Fruit fly (Drosophila melanogaster) whole organism, embryonic: Measurements from ENCODE around the gene CG10063.

ENCODE experiments used
- Atf6 ChIP-seq: fragments of 200-800 bp; sonication (Bioruptor generic); IDR thresholded peaks from 2 replicates; pipeline ENCODE4 v1.3.6; 2022; ENCODE audit warnings: missing biosample characterization, missing genetic modification characterization
- CG10267 ChIP-seq: fragments of 200-800 bp; sonication (Bioruptor generic); optimal IDR thresholded peaks from 2 replicates; lab custom pipeline; 2018; ENCODE audit warnings: missing biosample characterization, mild to moderate bottlenecking, missing genetic modification characterization, moderate library complexity
- CG10565 ChIP-seq: fragments of 200-800 bp; sonication (Bioruptor generic); optimal IDR thresholded peaks from 3 replicates; lab custom pipeline; 2016; ENCODE audit warnings: missing biosample characterization, mild to moderate bottlenecking, missing genetic modification characterization
- CG10654 ChIP-seq: fragments of 200-800 bp; sonication (Bioruptor generic); optimal IDR thresholded peaks from 2 replicates; lab custom pipeline; 2016; ENCODE audit warnings: missing biosample characterization, missing genetic modification characterization
- CG12744 ChIP-seq: fragments of 200-800 bp; sonication (Bioruptor generic); optimal IDR thresholded peaks from 2 replicates; lab custom pipeline; 2016; ENCODE audit warnings: missing biosample characterization, missing genetic modification characterization
- CG1603 ChIP-seq: fragments of 200-800 bp; sonication (Bioruptor generic); optimal IDR thresholded peaks from 2 replicates; lab custom pipeline; 2019; ENCODE audit warnings: missing biosample characterization, mild to moderate bottlenecking, missing genetic modification characterization, moderate library complexity
- CG16779 ChIP-seq: fragments of 200-800 bp; sonication (Bioruptor generic); IDR thresholded peaks from 2 replicates; pipeline ENCODE4 v1.3.6; 2022; ENCODE audit warnings: missing biosample characterization, missing genetic modification characterization
- CG30431 ChIP-seq: fragments of 200-800 bp; sonication (Bioruptor generic); optimal IDR thresholded peaks from 2 replicates; lab custom pipeline; 2017; ENCODE audit warnings: missing biosample characterization, missing genetic modification characterization
- CG31365 ChIP-seq: fragments of 200-800 bp; sonication (Bioruptor generic); optimal IDR thresholded peaks from 2 replicates; lab custom pipeline; 2018; ENCODE audit warnings: missing biosample characterization, mild to moderate bottlenecking, missing genetic modification characterization
- CG32532 ChIP-seq: fragments of 200-800 bp; sonication (Bioruptor generic); IDR thresholded peaks from 2 replicates; pipeline ENCODE4 v1.3.6; 2022; ENCODE audit warnings: missing biosample characterization, missing genetic modification characterization
- CG34224 ChIP-seq: fragments of 200-800 bp; sonication (Bioruptor generic); IDR thresholded peaks from 3 replicates; pipeline ENCODE4 v1.3.6; 2022; ENCODE audit warnings: missing biosample characterization, missing genetic modification characterization; ENCODE audit not compliant: partially characterized antibody
- CG6683 ChIP-seq: fragments of 200-800 bp; sonication (Bioruptor generic); optimal IDR thresholded peaks from 2 replicates; lab custom pipeline; 2017; ENCODE audit warnings: missing biosample characterization, mild to moderate bottlenecking, missing genetic modification characterization, missing genetic modification reagents
- CG6854 ChIP-seq: fragments of 200-800 bp; sonication (Bioruptor generic); optimal IDR thresholded peaks from 3 replicates; lab custom pipeline; 2017; ENCODE audit warnings: missing biosample characterization, mild to moderate bottlenecking, missing genetic modification characterization
- CG7372 ChIP-seq: fragments of 200-800 bp; sonication (Bioruptor generic); IDR thresholded peaks from 2 replicates; pipeline ENCODE4 v1.3.6; 2022; ENCODE audit warnings: missing biosample characterization, missing genetic modification characterization
- CG7928 ChIP-seq: fragments of 200-800 bp; sonication (Bioruptor generic); optimal IDR thresholded peaks from 2 replicates; lab custom pipeline; 2017; ENCODE audit warnings: missing biosample characterization, mild to moderate bottlenecking, missing genetic modification characterization
- CG8359 ChIP-seq: fragments of 200-800 bp; sonication (Bioruptor generic); optimal IDR thresholded peaks from 2 replicates; lab custom pipeline; 2017; ENCODE audit warnings: missing biosample characterization, mild to moderate bottlenecking, missing genetic modification characterization, borderline replicate concordance
- CG8388 ChIP-seq: fragments of 200-800 bp; sonication (Bioruptor generic); optimal IDR thresholded peaks from 2 replicates; lab custom pipeline; 2019; ENCODE audit warnings: missing biosample characterization, mild to moderate bottlenecking, missing genetic modification characterization, moderate library complexity
- CG8765 ChIP-seq: fragments of 200-800 bp; sonication (Bioruptor generic); IDR thresholded peaks from 2 replicates; pipeline ENCODE4 v1.3.6; 2022; ENCODE audit warnings: missing biosample characterization, missing genetic modification characterization
- Camta ChIP-seq: fragments of 200-800 bp; sonication (Bioruptor generic); optimal IDR thresholded peaks from 2 replicates; lab custom pipeline; 2016; ENCODE audit warnings: missing biosample characterization, missing genetic modification characterization
- CkIIα-i1 ChIP-seq: fragments of 200-800 bp; sonication (Bioruptor generic); IDR thresholded peaks from 2 replicates; pipeline ENCODE4 v1.3.6; 2022; ENCODE audit warnings: missing biosample characterization, missing genetic modification characterization
- Dek ChIP-seq: fragments of 200-800 bp; sonication (Bioruptor generic); optimal IDR thresholded peaks from 3 replicates; lab custom pipeline; 2019; ENCODE audit warnings: missing biosample characterization, mild to moderate bottlenecking, missing genetic modification characterization, moderate library complexity
- Elba2 ChIP-seq: fragments of 200-800 bp; sonication (Bioruptor generic); optimal IDR thresholded peaks from 3 replicates; lab custom pipeline; 2016; ENCODE audit warnings: missing biosample characterization, missing genetic modification characterization
- H15 ChIP-seq: fragments of 200-800 bp; sonication (Bioruptor generic); IDR thresholded peaks from 3 replicates; pipeline ENCODE4 v1.3.6; 2022; ENCODE audit warnings: missing biosample characterization, missing genetic modification characterization
- Hmx ChIP-seq: fragments of 200-800 bp; sonication (Bioruptor generic); optimal IDR thresholded peaks from 2 replicates; lab custom pipeline; 2016; ENCODE audit warnings: missing biosample characterization, missing genetic modification characterization
- Jarid2 ChIP-seq: fragments of 200-800 bp; sonication (Bioruptor generic); optimal IDR thresholded peaks from 3 replicates; lab custom pipeline; 2017; ENCODE audit warnings: mild to moderate bottlenecking, missing biosample characterization, missing genetic modification reagents, missing genetic modification characterization
- NK7.1 ChIP-seq: fragments of 200-800 bp; sonication (Bioruptor generic); optimal IDR thresholded peaks from 3 replicates; lab custom pipeline; 2016; ENCODE audit warnings: missing biosample characterization, missing genetic modification characterization
- Pdp1 ChIP-seq, 2 experiments: fragments of 200-800 bp; sonication (Bioruptor generic); optimal IDR thresholded peaks; 3 replicates each; lab custom pipeline; 2016; ENCODE audit warnings: missing biosample characterization in 2 of 2, missing genetic modification characterization in 2 of 2, mild to moderate bottlenecking in 1 of 2, moderate library complexity in 1 of 2
- Sry-δ ChIP-seq: fragments of 200-800 bp; sonication (Bioruptor generic); optimal IDR thresholded peaks from 2 replicates; lab custom pipeline; 2016; ENCODE audit warnings: missing biosample characterization, missing genetic modification characterization
- YL-1 ChIP-seq: fragments of 200-800 bp; sonication (Bioruptor generic); optimal IDR thresholded peaks from 3 replicates; lab custom pipeline; 2017; ENCODE audit warnings: missing biosample characterization, mild to moderate bottlenecking, missing genetic modification characterization
- bcd ChIP-seq: fragments of 200-800 bp; sonication (Bioruptor generic); optimal IDR thresholded peaks from 2 replicates; lab custom pipeline; 2017; ENCODE audit warnings: missing biosample characterization, mild to moderate bottlenecking, missing genetic modification characterization
- chif ChIP-seq, 2 experiments: fragments of 200-800 bp; sonication (Bioruptor generic); optimal IDR thresholded peaks; 3 replicates each; lab custom pipeline; 2016; ENCODE audit warnings: missing biosample characterization in 2 of 2, missing genetic modification characterization in 2 of 2
- dimm ChIP-seq: fragments of 200-800 bp; sonication (Bioruptor generic); IDR thresholded peaks from 2 replicates; pipeline ENCODE4 v1.3.6; 2022; ENCODE audit warnings: missing biosample characterization, missing genetic modification characterization
- gsb-n ChIP-seq: fragments of 200-800 bp; sonication (Bioruptor generic); optimal IDR thresholded peaks from 3 replicates; lab custom pipeline; 2018; ENCODE audit warnings: missing biosample characterization, mild to moderate bottlenecking, missing genetic modification characterization
- hbn ChIP-seq: fragments of 200-800 bp; sonication (Bioruptor generic); IDR thresholded peaks from 2 replicates; pipeline ENCODE4 v1.3.6; 2022; ENCODE audit warnings: missing biosample characterization, missing genetic modification characterization; ENCODE audit not compliant: partially characterized antibody
- kah ChIP-seq: fragments of 200-800 bp; sonication (Bioruptor generic); optimal IDR thresholded peaks from 2 replicates; lab custom pipeline; 2018; ENCODE audit warnings: missing biosample characterization, mild to moderate bottlenecking, missing genetic modification characterization
- maf-S ChIP-seq: fragments of 200-800 bp; sonication (Bioruptor generic); optimal IDR thresholded peaks from 2 replicates; lab custom pipeline; 2016; ENCODE audit warnings: missing biosample characterization, missing genetic modification characterization
- mam ChIP-seq: fragments of 200-800 bp; sonication (Bioruptor generic); optimal IDR thresholded peaks from 3 replicates; lab custom pipeline; 2016; ENCODE audit warnings: missing biosample characterization, missing genetic modification characterization
- nerfin-1 ChIP-seq: fragments of 200-800 bp; sonication (Bioruptor generic); optimal IDR thresholded peaks from 3 replicates; lab custom pipeline; 2019; ENCODE audit warnings: missing biosample characterization, mild to moderate bottlenecking, missing genetic modification characterization, moderate library complexity
- nom ChIP-seq: fragments of 200-800 bp; sonication (Bioruptor generic); optimal IDR thresholded peaks from 2 replicates; lab custom pipeline; 2017; ENCODE audit warnings: missing biosample characterization, missing genetic modification characterization, mild to moderate bottlenecking, moderate library complexity, missing genetic modification reagents
- otp ChIP-seq: fragments of 200-800 bp; sonication (Bioruptor generic); IDR thresholded peaks from 3 replicates; pipeline ENCODE4, ENCODE4 v1.3.6; 2022; ENCODE audit warnings: missing biosample characterization, missing genetic modification characterization
- psq ChIP-seq: fragments of 200-800 bp; sonication (Bioruptor generic); optimal IDR thresholded peaks from 2 replicates; lab custom pipeline; 2017; ENCODE audit warnings: missing biosample characterization, missing genetic modification characterization
- pzg ChIP-seq: fragments of 200-800 bp; sonication (Bioruptor generic); optimal IDR thresholded peaks from 3 replicates; lab custom pipeline; 2018; ENCODE audit warnings: missing biosample characterization, mild to moderate bottlenecking, missing genetic modification characterization, moderate library complexity
- schlank ChIP-seq: fragments of 200-800 bp; sonication (Bioruptor generic); optimal IDR thresholded peaks from 2 replicates; lab custom pipeline; 2018; ENCODE audit warnings: missing biosample characterization, mild to moderate bottlenecking, missing genetic modification characterization
- sisA ChIP-seq: fragments of 200-800 bp; sonication (Bioruptor generic); IDR thresholded peaks from 2 replicates; pipeline ENCODE4 v1.3.6; 2022; ENCODE audit warnings: missing biosample characterization, missing genetic modification characterization
- sna ChIP-seq: fragments of 200-800 bp; sonication (Bioruptor generic); IDR thresholded peaks from 2 replicates; pipeline ENCODE4 v1.3.6; 2022; ENCODE audit warnings: missing biosample characterization, missing genetic modification characterization; ENCODE audit not compliant: partially characterized antibody
- unpg ChIP-seq: fragments of 200-800 bp; sonication (Bioruptor generic); optimal IDR thresholded peaks from 3 replicates; lab custom pipeline; 2018; ENCODE audit warnings: missing biosample characterization, mild to moderate bottlenecking, missing genetic modification characterization, moderate library complexity
- vfl ChIP-seq: fragments of 200-800 bp; sonication (Bioruptor generic); optimal IDR thresholded peaks from 2 replicates; lab custom pipeline; 2016; ENCODE audit warnings: missing biosample characterization, missing genetic modification characterization
- yki ChIP-seq: fragments of >200 bp; optimal IDR thresholded peaks from 3 replicates; lab custom pipeline; 2018
- zfh1 ChIP-seq: fragments of 200-800 bp; sonication (Bioruptor generic); IDR thresholded peaks from 3 replicates; pipeline ENCODE4 v1.3.6; 2022; ENCODE audit warnings: missing biosample characterization, missing genetic modification characterization

CG10063 gene

DNA sequence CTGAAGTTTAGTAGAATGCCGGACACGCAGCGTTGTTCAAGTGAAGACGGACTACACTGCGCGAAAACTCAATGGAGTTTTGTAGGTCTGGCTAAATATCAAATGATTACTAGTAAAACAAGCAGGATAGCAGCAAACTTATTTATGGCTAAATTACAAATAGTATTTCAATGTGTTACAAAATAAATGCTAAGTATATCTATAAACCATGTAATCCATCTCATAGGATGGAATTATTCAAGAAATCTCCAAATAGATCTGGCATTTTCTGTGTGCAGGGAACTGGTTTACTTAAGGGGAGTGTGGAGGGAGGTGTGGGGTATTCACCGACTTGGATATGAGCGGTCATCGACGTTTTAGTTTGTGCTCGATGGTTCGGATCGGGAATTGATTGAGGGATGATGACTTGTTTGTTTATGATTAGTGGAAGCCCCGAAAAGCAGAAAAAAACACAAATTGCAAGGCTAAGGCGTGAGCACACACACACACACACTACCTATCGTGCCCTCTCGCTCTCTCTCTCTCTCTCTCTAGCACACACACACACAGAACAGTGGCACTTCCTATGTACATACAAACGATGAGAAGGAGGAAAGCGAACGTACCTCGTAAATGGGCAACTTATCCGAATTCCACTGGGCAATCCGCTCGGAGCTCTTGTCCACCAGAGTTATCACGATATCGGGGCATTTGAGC is 8.3 kb downstream of the CG10063 start (continued):
- no peak for TF ChIP-seq pzg (GFP tag; lab: Kevin White, UChicago)
- peak; percentile 84 to 86 for TF ChIP-seq chif (GFP tag; optimal IDR thresholded peaks at IDR 0.05; lab: Kevin White, UChicago)
- TF ChIP-seq bcd (GFP tag; lab: Kevin White, UChicago), result peak; percentile 79
- peak; percentile 70 for TF ChIP-seq CG30431 (GFP tag; lab: Kevin White, UChicago)
- TF ChIP-seq CG31365, result peak; percentile 22
- TF ChIP-seq YL-1 (GFP tag; lab: Kevin White, UChicago), result peak; percentile 2
- TF ChIP-seq CG7928 (GFP tag; lab: Kevin White, UChicago), result peak; percentile 24
- peak; percentile 72 for TF ChIP-seq CG10654 (GFP tag; lab: Kevin White, UChicago)
- no peak for TF ChIP-seq psq (GFP tag; lab: Kevin White, UChicago)
- peak; percentile 56 for TF ChIP-seq vfl
- TF ChIP-seq CG6854 (GFP tag; lab: Kevin White, UChicago), result peak; percentile 58
- TF ChIP-seq gsb-n (tag; lab: Kevin White, UChicago), result peak; percentile 84
- no peak for TF ChIP-seq CG10565 (GFP tag; lab: Kevin White, UChicago)
- TF ChIP-seq Jarid2 (GFP tag; lab: Kevin White, UChicago), result no peak
- peak; percentile 72 for TF ChIP-seq sisA (GFP tag; lab: Robert Waterston, UW)
- peak; percentile 91 for TF ChIP-seq unpg (GFP tag; lab: Kevin White, UChicago)
- TF ChIP-seq maf-S (GFP tag; lab: Kevin White, UChicago), result peak; percentile 60
- peak; percentile 87 for TF ChIP-seq Camta
- TF ChIP-seq Elba2 (GFP tag; lab: Kevin White, UChicago), result no peak
- 0 out of 3 replicates have a peak, but pooled peaks have one; percentile 15 for TF ChIP-seq H15
- peak; percentile 39 for TF ChIP-seq nom (GFP tag; lab: Kevin White, UChicago)
- peak; percentile 28 for TF ChIP-seq kah (GFP tag; lab: Kevin White, UChicago)
- peak; percentile 75 for TF ChIP-seq CG7372 (GFP tag; lab: Robert Waterston, UW)
- no peak for TF ChIP-seq CG8765 (GFP tag; lab: Robert Waterston, UW)
- peak; percentile 41 for TF ChIP-seq CG12744 (GFP tag; lab: Kevin White, UChicago)
- TF ChIP-seq CkIIα-i1 (GFP tag; lab: Robert Waterston, UW), result 0 out of 2 replicates have a peak, but pooled peaks have one; percentile 57
- peak; percentile 48 for TF ChIP-seq NK7.1 (GFP tag; lab: Kevin White, UChicago)
- TF ChIP-seq schlank (tag; lab: Kevin White, UChicago), result peak; percentile 27
- TF ChIP-seq CG6683, result peak; percentile 68
- TF ChIP-seq CG16779 (GFP tag; lab: Robert Waterston, UW), result 0 out of 2 replicates have a peak, but pooled peaks have one; percentile 46
- TF ChIP-seq nerfin-1 (tag; lab: Kevin White, UChicago), result peak; percentile 18
- TF ChIP-seq Pdp1 (GFP tag; optimal IDR thresholded peaks at IDR 0.05; lab: Kevin White, UChicago), result peak; percentile 74 to 75
- TF ChIP-seq CG10267 (tag; lab: Kevin White, UChicago), result peak; percentile 75
- TF ChIP-seq hbn (GFP tag; lab: Robert Waterston, UW), result no peak
- TF ChIP-seq Dek (tag; lab: Kevin White, UChicago), result peak; percentile 71
- TF ChIP-seq Sry-δ (GFP tag; lab: Kevin White, UChicago), result peak; percentile 32
- peak; percentile 43 for TF ChIP-seq Hmx
- peak; percentile 76 for TF ChIP-seq Atf6 (GFP tag; lab: Robert Waterston, UW)
- no peak for TF ChIP-seq yki (lab: Kevin White, UChicago)
- TF ChIP-seq zfh1, result peak; percentile 78
- TF ChIP-seq CG34224, result peak; percentile 11; the same call in 1 of the 3 replicates
- TF ChIP-seq otp, result peak; percentile 65; the same call in 2 of the 3 replicates
- TF ChIP-seq mam (GFP tag; lab: Kevin White, UChicago), result peak; percentile 79
- TF ChIP-seq CG8388 (GFP tag; lab: Kevin White, UChicago), result peak; percentile 84
- peak; percentile 94 for TF ChIP-seq CG1603 (tag; lab: Kevin White, UChicago)
- TF ChIP-seq dimm (GFP tag; lab: Robert Waterston, UW), result peak; percentile 34; the same call in 1 of the 2 replicates
- TF ChIP-seq CG8359 (GFP tag; lab: Kevin White, UChicago), result peak; percentile 45
- TF ChIP-seq CG32532 (GFP tag; lab: Robert Waterston, UW), result peak; percentile 77
- TF ChIP-seq sna (GFP tag; lab: Robert Waterston, UW), result no peak
